Fruit fly (Drosophila melanogaster) whole organism, prepupa: ENCODE data around the gene DnaJ-1.
A peak's percentile ranks its signal among the peaks of the same experiment; 100 is the strongest.

Experiments
- CG11902 ChIP-seq: fragments of 200-800 bp; sonication (Bioruptor generic); optimal IDR thresholded peaks from 3 replicates; lab custom pipeline; 2016; ENCODE audit warnings: missing biosample characterization, missing genetic modification characterization
- CG1621 ChIP-seq: fragments of 200-800 bp; sonication (Bioruptor generic); optimal IDR thresholded peaks from 3 replicates; lab custom pipeline; 2018; ENCODE audit warnings: missing biosample characterization, mild to moderate bottlenecking, missing genetic modification characterization
- CG16779 ChIP-seq: fragments of 200-800 bp; sonication (Bioruptor generic); optimal IDR thresholded peaks from 3 replicates; lab custom pipeline; 2017; ENCODE audit warnings: missing biosample characterization, mild to moderate bottlenecking, missing genetic modification characterization
- CG32006 ChIP-seq: fragments of 200-800 bp; sonication (Bioruptor generic); optimal IDR thresholded peaks from 3 replicates; lab custom pipeline; 2017; ENCODE audit warnings: missing biosample characterization, mild to moderate bottlenecking, missing genetic modification characterization
- CG34406 ChIP-seq: fragments of 200-800 bp; sonication (Bioruptor generic); optimal IDR thresholded peaks from 3 replicates; lab custom pipeline; 2016; ENCODE audit warnings: missing biosample characterization, missing genetic modification characterization
- CG6792 ChIP-seq: fragments of 200-800 bp; sonication (Bioruptor generic); optimal IDR thresholded peaks from 3 replicates; lab custom pipeline; 2016; ENCODE audit warnings: missing biosample characterization, missing genetic modification characterization
- CG6808 ChIP-seq: fragments of 200-800 bp; sonication (Bioruptor generic); optimal IDR thresholded peaks from 3 replicates; lab custom pipeline; 2017; ENCODE audit warnings: missing biosample characterization, missing genetic modification characterization, mild to moderate bottlenecking, moderate library complexity, missing genetic modification reagents
- CG6854 ChIP-seq: fragments of 200-800 bp; sonication (Bioruptor generic); optimal IDR thresholded peaks from 2 replicates; lab custom pipeline; 2017; ENCODE audit warnings: missing biosample characterization, mild to moderate bottlenecking, missing genetic modification characterization
- CG7368 ChIP-seq: fragments of 200-800 bp; sonication (Bioruptor generic); optimal IDR thresholded peaks from 3 replicates; lab custom pipeline; 2016; ENCODE audit warnings: missing biosample characterization, missing genetic modification characterization
- CG8119 ChIP-seq: fragments of 200-800 bp; sonication (Bioruptor generic); IDR thresholded peaks from 3 replicates; pipeline ENCODE4 v1.3.6; 2022; ENCODE audit warnings: missing biosample characterization, missing genetic modification characterization
- CG8319 ChIP-seq: fragments of 200-800 bp; sonication (Bioruptor generic); optimal IDR thresholded peaks from 3 replicates; lab custom pipeline; 2016; ENCODE audit warnings: missing biosample characterization, missing genetic modification characterization
- CG9139 ChIP-seq: fragments of 200-800 bp; sonication (Bioruptor generic); optimal IDR thresholded peaks from 3 replicates; lab custom pipeline; 2017; ENCODE audit warnings: missing biosample characterization, mild to moderate bottlenecking, missing genetic modification characterization
- Eip78C ChIP-seq: fragments of 200-800 bp; sonication (Bioruptor generic); peaks from one replicate; lab custom pipeline; 2016; ENCODE audit warnings: missing biosample characterization, missing genetic modification characterization
- Eip93F ChIP-seq: fragments of 200-800 bp; sonication (Bioruptor generic); optimal IDR thresholded peaks from 2 replicates; lab custom pipeline; 2016; ENCODE audit warnings: missing biosample characterization, mild to moderate bottlenecking, missing genetic modification characterization
- Ets21C ChIP-seq: fragments of 200-800 bp; sonication (Bioruptor generic); optimal IDR thresholded peaks from 3 replicates; lab custom pipeline; 2016; ENCODE audit warnings: missing biosample characterization, missing genetic modification characterization
- Ets96B ChIP-seq: fragments of 200-800 bp; optimal IDR thresholded peaks from 2 replicates; lab custom pipeline; 2019; ENCODE audit warnings: missing biosample characterization, mild to moderate bottlenecking, missing genetic modification characterization, moderate library complexity
- Gug ChIP-seq: fragments of 200-800 bp; sonication (Bioruptor generic); IDR thresholded peaks from 2 replicates; pipeline ENCODE4 v1.3.6; 2022; ENCODE audit warnings: missing biosample characterization, missing genetic modification characterization
- Hr4 ChIP-seq: fragments of 200-800 bp; sonication (Bioruptor generic); optimal IDR thresholded peaks from 3 replicates; lab custom pipeline; 2016; ENCODE audit warnings: missing biosample characterization, missing genetic modification characterization
- Lpt ChIP-seq: fragments of 200-800 bp; sonication (Bioruptor generic); optimal IDR thresholded peaks from 3 replicates; lab custom pipeline; 2016; ENCODE audit warnings: missing biosample characterization, missing genetic modification characterization
- Met ChIP-seq: fragments of 200-800 bp; sonication (Bioruptor generic); optimal IDR thresholded peaks from 3 replicates; lab custom pipeline; 2016; ENCODE audit warnings: missing biosample characterization, missing genetic modification characterization
- Smox ChIP-seq: fragments of 200-800 bp; sonication (Bioruptor generic); optimal IDR thresholded peaks from 3 replicates; lab custom pipeline; 2016; ENCODE audit warnings: missing biosample characterization, missing genetic modification characterization
- Sox102F ChIP-seq: fragments of 200-800 bp; sonication (Bioruptor generic); optimal IDR thresholded peaks from 2 replicates; lab custom pipeline; 2016; ENCODE audit warnings: missing biosample characterization, mild to moderate bottlenecking, missing genetic modification characterization
- Sox14 ChIP-seq: fragments of 200-800 bp; sonication (Bioruptor generic); optimal IDR thresholded peaks from 3 replicates; lab custom pipeline; 2016; ENCODE audit warnings: missing biosample characterization, missing genetic modification characterization
- acj6 ChIP-seq: fragments of 200-800 bp; sonication (Bioruptor generic); optimal IDR thresholded peaks from 3 replicates; lab custom pipeline; 2016; ENCODE audit warnings: missing biosample characterization, missing genetic modification characterization
- cyc ChIP-seq: fragments of 200-800 bp; sonication (Bioruptor generic); optimal IDR thresholded peaks from 3 replicates; lab custom pipeline; 2016; ENCODE audit warnings: missing biosample characterization, missing genetic modification characterization
- dac ChIP-seq: fragments of 200-800 bp; sonication (Bioruptor generic); optimal IDR thresholded peaks from 2 replicates; lab custom pipeline; 2017; ENCODE audit warnings: missing biosample characterization, mild to moderate bottlenecking, missing genetic modification characterization
- eg ChIP-seq: fragments of 200-800 bp; sonication (Bioruptor generic); IDR thresholded peaks from 3 replicates; pipeline ENCODE4 v1.3.6; 2022; ENCODE audit warnings: missing biosample characterization, missing genetic modification characterization
- esn ChIP-seq: fragments of 200-800 bp; sonication (Bioruptor generic); optimal IDR thresholded peaks from 2 replicates; lab custom pipeline; 2016; ENCODE audit warnings: missing biosample characterization, mild to moderate bottlenecking, missing genetic modification characterization, moderate library complexity
- fd85E ChIP-seq: fragments of 200-800 bp; sonication (Bioruptor generic); optimal IDR thresholded peaks from 3 replicates; lab custom pipeline; 2016; ENCODE audit warnings: missing biosample characterization, missing genetic modification characterization
- fkh ChIP-seq: fragments of 200-800 bp; sonication (Bioruptor generic); optimal IDR thresholded peaks from 3 replicates; lab custom pipeline; 2017; ENCODE audit warnings: missing biosample characterization, mild to moderate bottlenecking, missing genetic modification characterization, moderate library complexity
- lz ChIP-seq: fragments of 200-800 bp; sonication (Bioruptor generic); optimal IDR thresholded peaks from 3 replicates; lab custom pipeline; 2016; ENCODE audit warnings: missing biosample characterization, missing genetic modification characterization
- net ChIP-seq: fragments of 200-800 bp; sonication (Bioruptor generic); optimal IDR thresholded peaks from 3 replicates; lab custom pipeline; 2016; ENCODE audit warnings: missing biosample characterization, missing genetic modification characterization
- pdm3 ChIP-seq: fragments of 200-800 bp; sonication (Bioruptor generic); optimal IDR thresholded peaks from 3 replicates; lab custom pipeline; 2016; ENCODE audit warnings: missing biosample characterization, missing genetic modification characterization
- salr ChIP-seq, 2 experiments: fragments of 200-800 bp; sonication (Bioruptor generic); optimal IDR thresholded peaks; 3 replicates each; lab custom pipeline; 2016 to 2018; ENCODE audit warnings: missing biosample characterization in 2 of 2, missing genetic modification characterization in 2 of 2, mild to moderate bottlenecking in 1 of 2
- spab ChIP-seq: fragments of 200-800 bp; sonication (Bioruptor generic); optimal IDR thresholded peaks from 2 replicates; lab custom pipeline; 2017; ENCODE audit warnings: missing biosample characterization, mild to moderate bottlenecking, missing genetic modification characterization, missing genetic modification reagents
- ss ChIP-seq, 2 experiments: fragments of 200-800 bp; sonication (Bioruptor generic); optimal IDR thresholded peaks; 2 replicates in 1 of 2; 3 replicates in 1 of 2; lab custom pipeline; 2017 to 2018; ENCODE audit warnings: mild to moderate bottlenecking in 2 of 2, missing biosample characterization in 2 of 2, missing genetic modification characterization in 2 of 2, moderate library complexity in 1 of 2
- svp ChIP-seq: fragments of 200-800 bp; sonication (Bioruptor generic); peaks from one replicate; lab custom pipeline; 2016; ENCODE audit warnings: missing biosample characterization, missing genetic modification characterization
- topi ChIP-seq: fragments of 200-800 bp; sonication (Bioruptor generic); optimal IDR thresholded peaks from 3 replicates; lab custom pipeline; 2016; ENCODE audit warnings: missing biosample characterization, missing genetic modification characterization
- vri ChIP-seq: fragments of 200-800 bp; sonication (Bioruptor generic); optimal IDR thresholded peaks from 3 replicates; lab custom pipeline; 2016; ENCODE audit warnings: missing biosample characterization, mild to moderate bottlenecking, missing genetic modification characterization

DnaJ-1 gene

dm6 chr3L:5765844-5766200 lies 13.8 kb upstream of the DnaJ-1 start, which contains the start of gene Txl:
Gene Txl, plus strand, starts transcription at chr3L:5765846.
- TF ChIP-seq spab (GFP tag; lab: Kevin White, UChicago) = no peak
- TF ChIP-seq dac (GFP tag; lab: Kevin White, UChicago) = no peak
- no peak for TF ChIP-seq svp
- TF ChIP-seq Hr4 (GFP tag; lab: Kevin White, UChicago) = no peak
- no peak for TF ChIP-seq CG8119 (GFP tag; lab: Robert Waterston, UW)
- TF ChIP-seq Lpt = no peak
- TF ChIP-seq Sox102F (GFP tag; lab: Kevin White, UChicago) = no peak

- TF ChIP-seq CG9139 = no peak
- no peak for TF ChIP-seq Eip93F
- no peak for TF ChIP-seq CG32006
- no peak for TF ChIP-seq cyc
- no peak for TF ChIP-seq CG1621 (tag; lab: Kevin White, UChicago)
- TF ChIP-seq, all 60 proteins: peak for 0
These were observed 13.2 kb upstream of the DnaJ-1 start, which contains the start of gene CG10576 for dm6 chr3L:5764922-5765843. Gene CG10576, minus strand, starts transcription at chr3L:5765702.

DNA sequence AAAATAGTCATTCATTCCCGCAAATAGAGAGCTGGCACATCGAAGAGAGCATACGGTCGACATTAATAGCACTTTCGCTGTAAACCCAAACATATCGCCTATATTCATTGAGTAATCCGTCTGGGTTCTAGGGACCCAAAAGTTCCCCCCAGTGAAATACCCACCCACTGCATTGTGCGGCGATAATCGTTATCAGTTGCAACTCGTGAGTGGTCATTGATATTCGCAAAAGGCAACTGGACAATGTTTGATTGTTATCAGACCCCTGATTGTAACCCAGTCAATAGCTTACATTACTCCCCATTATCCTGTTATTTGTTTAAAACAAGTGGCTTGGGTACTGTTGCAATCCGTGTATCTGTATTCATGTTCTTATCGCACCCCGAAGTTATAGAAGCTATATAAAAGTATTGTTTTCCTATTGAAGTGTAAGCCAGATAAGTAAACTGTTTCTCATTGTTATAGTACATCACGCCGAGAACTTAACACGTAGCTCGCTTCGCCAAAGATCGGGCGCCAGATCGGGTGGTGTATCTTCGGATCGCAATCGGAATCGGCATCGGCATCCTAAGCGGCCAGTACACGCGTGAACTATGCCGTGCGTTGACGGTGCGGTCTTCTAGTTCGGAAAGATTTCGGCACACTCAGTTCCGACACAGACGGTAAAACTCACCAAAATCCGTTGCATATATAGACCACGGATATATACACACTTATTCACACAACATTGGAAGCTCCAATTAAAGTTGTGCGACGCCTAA lies 1.8 kb upstream of the DnaJ-1 start:
- TF ChIP-seq Lpt (peak; percentile 3), Eip78C (GFP tag; lab: Kevin White, UChicago) (peak; percentile 43), Gug (GFP tag; lab: Robert Waterston, UW) (0 out of 2 replicates have a peak, but pooled peaks have one; percentile 7), Ets96B (no peak), eg (GFP tag; lab: Robert Waterston, UW) (peak; percentile 23; the same call in 1 of the 3 replicates), vri (GFP tag; lab: Kevin White, UChicago) (peak; percentile 94), Eip93F (no peak), acj6 (GFP tag; lab: Kevin White, UChicago) (no peak)

DNA sequence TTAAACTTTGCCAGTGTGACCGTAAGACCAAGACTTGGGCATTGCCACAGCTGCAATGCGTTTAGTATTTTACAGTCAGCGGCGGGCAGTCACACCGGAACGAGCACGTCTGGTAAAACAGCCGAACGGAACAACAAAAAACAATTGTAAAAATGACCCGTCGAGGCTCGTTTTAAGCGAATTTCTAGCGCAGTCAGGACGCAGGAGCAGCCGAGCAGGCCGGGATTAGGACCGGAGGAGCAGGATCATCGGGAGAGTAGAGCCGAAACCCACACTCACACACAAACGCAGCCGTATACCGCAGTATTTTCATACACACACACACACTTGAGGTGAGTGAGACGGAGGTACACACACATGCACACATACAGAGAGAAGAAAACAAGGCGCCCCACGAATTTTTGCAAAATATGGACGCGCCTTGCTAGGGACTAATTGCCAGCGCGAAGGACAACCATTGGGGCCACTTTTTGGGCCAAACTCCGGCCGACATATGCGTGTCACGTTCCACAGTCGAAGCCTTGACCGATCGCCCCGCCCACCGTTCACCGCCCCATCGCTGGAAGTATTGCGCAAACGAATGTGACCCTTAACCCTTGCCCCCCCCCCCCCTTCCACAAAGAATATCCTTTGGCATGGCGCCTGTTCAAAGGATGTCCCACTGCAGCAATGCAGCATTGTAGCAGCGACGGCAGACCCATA lies 1.1 kb upstream of the DnaJ-1 start, which contains the start of gene Usp47:
Usp47 (plus strand) TSS at position 71 of the 702 bp plus-strand sequence.
- TF ChIP-seq ss (GFP tag; optimal IDR thresholded peaks at IDR 0.05; lab: Kevin White, UChicago) (peak; percentile 43 to 53), vri (GFP tag; lab: Kevin White, UChicago) (peak; percentile 51), net (GFP tag; lab: Kevin White, UChicago) (peak; percentile 27), Sox14 (GFP tag; lab: Kevin White, UChicago) (peak; percentile 26), CG6808 (GFP tag; lab: Kevin White, UChicago) (peak; percentile 38), topi (GFP tag; lab: Kevin White, UChicago) (no peak), Eip93F (no peak), cyc (no peak), CG1621 (tag; lab: Kevin White, UChicago) (peak; percentile 33), CG8119 (GFP tag; lab: Robert Waterston, UW) (0 out of 3 replicates have a peak, but pooled peaks have one; percentile 38), Eip78C (GFP tag; lab: Kevin White, UChicago) (peak; percentile 54), CG34406 (GFP tag; lab: Kevin White, UChicago) (no peak), CG6854 (GFP tag; lab: Kevin White, UChicago) (peak; percentile 14)
- TF ChIP-seq, all 60 proteins: peak for 9

DNA sequence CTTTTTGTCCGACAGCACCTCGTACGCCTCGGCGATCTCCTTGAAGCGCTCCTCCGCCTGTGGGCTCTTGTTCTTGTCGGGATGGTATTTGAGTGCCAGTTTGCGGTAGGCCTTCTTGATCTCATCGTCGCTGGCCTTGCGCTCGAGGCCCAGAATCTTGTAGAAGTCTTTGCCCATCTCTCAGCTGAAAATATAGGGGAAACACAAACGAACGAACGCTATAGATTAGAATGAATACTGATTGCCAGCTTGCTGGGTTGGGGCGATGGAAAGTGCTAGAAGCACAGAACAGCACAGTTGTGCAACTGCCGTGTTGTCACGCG lies 611 bp downstream of the DnaJ-1 start:
- TF ChIP-seq CG6792 (GFP tag; lab: Kevin White, UChicago) (no peak), fkh (GFP tag; lab: Kevin White, UChicago) (no peak), Hr4 (GFP tag; lab: Kevin White, UChicago) (no peak), acj6 (GFP tag; lab: Kevin White, UChicago) (no peak), pdm3 (no peak), Smox (no peak), CG8319 (GFP tag; lab: Kevin White, UChicago) (no peak), cyc (no peak), Ets21C (GFP tag; lab: Kevin White, UChicago) (no peak), fd85E (GFP tag; lab: Kevin White, UChicago) (no peak), esn (no peak), Met (GFP tag; lab: Kevin White, UChicago) (no peak), vri (GFP tag; lab: Kevin White, UChicago) (no peak), CG9139 (no peak), lz (GFP tag; lab: Kevin White, UChicago) (no peak), salr (GFP tag; optimal IDR thresholded peaks at IDR 0.05; lab: Kevin White, UChicago) (no peak), CG7368 (GFP tag; lab: Kevin White, UChicago) (no peak), CG16779 (tag; lab: Kevin White, UChicago) (no peak), CG11902 (no peak)
